Worm (Caenorhabditis elegans): Measurements from ENCODE around the gene C50H2.13.

The C50H2.13 gene

DNA sequence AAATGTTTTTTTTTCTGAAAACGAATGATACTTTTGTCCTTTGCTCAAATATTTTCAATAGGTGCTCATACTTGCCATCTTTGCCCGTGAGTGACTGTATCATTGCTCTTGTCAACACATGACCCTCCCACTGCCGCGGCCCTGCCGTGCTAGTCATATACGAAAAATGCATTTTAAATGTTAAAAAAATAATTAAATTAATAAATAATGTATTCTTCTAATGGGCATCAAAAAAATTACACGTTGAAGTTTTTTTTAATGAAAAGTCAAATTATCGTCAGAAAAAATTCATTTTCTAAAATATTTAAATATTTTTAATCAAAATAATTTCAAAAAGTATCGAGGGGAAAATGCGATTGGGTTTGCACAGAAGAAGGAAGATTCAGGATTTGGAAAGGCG, 3.9 kb upstream of the C50H2.13 start, which contains the start of gene C50H2.7:
Gene C50H2.7 (plus strand): TSS at position 301 of the 400 bp plus-strand sequence.
- no peak for TF ChIP-seq pha-2 (tag; optimal IDR thresholded peaks at IDR 0.05)
- no peak for TF ChIP-seq ceh-31 (tag; optimal IDR thresholded peaks at IDR 0.05)
- TF ChIP-seq elt-4 (tag; optimal IDR thresholded peaks at IDR 0.05): no peak

DNA sequence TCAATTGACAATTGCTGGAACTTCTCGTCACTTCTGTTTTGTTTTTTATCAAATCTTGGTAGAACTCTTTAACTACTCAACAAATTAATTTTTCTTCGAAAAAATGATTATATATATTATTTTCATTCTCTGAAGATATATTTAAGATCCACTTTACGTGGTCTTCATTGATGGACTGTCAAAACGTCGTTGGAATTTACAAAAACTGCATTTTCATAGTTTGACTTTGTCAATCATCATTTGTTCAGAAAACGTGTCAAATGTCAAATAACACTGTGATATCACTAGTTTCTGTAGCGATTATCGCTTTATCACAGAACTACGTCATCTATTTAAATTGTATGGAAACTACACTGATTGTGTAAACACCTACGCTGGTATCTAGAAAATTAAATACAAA, 2.0 kb upstream of the C50H2.13 start:
- no peak for TF ChIP-seq pat-9 (tag; optimal IDR thresholded peaks at IDR 0.05)
- TF ChIP-seq elt-2 (tag; optimal IDR thresholded peaks at IDR 0.05): peak; percentile 18

DNA sequence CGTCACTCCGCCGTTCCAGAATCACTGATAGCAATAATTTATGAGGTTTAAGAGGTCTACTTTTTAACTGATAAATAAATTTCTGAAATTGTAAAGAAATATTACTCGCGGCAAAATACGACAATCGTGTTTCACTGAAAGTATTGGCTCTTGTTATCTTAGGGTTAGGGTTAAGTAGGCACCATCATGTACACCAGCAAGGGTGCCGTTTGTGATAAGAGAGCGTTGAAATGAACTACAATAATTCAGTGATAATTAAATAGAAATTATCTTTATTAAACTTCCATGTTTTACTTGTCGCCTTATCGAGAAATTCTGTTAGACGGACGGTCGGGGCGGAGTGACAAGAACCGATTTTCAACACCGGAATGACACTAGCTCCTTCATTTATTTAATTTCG, 693 bp upstream of the C50H2.13 start:
- TF ChIP-seq hlh-15 (tag; optimal IDR thresholded peaks at IDR 0.05) (no peak), elt-2 (tag; optimal IDR thresholded peaks at IDR 0.05) (peak; percentile 87)

- TF ChIP-seq K09A11.1 (tag; optimal IDR thresholded peaks at IDR 0.05; ENCODE audit: insufficient read depth) (no peak), tbx-2 (tag; optimal IDR thresholded peaks at IDR 0.05) (no peak), ceh-45 (GFP tag; IDR thresholded peaks at IDR 0.05) (no peak), ceh-14 (tag; optimal IDR thresholded peaks at IDR 0.05) (no peak), elt-4 (tag; optimal IDR thresholded peaks at IDR 0.05) (no peak), K02D7.2 (tag; optimal IDR thresholded peaks at IDR 0.05) (no peak)
Measured at ce11 chrV:9927381-9927780, 1.0 kb downstream of the C50H2.13 start.

DNA sequence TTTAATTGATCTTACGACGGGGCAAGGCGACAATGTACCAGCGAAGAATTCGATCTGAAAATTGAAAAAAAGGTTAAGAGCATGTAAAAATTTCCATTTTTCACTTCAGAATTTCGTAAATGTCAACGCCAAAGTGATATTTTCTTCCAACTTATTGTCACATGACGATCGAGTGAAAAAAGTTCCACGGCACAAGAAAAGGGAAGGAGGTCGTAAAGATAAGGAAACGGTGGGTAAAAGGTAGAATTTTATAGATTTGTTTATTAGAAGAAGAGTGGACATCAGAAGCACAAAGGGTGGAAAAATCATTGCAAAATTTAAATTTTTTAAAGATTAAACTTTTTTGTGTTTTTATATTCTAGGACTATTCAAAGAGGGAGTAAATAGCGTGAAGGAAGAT, 1.6 kb downstream of the C50H2.13 start:
- no peak for TF ChIP-seq unc-3 (GFP tag; conservative IDR thresholded peaks at IDR 0.05)
- no peak for TF ChIP-seq unc-3 (tag; optimal IDR thresholded peaks at IDR 0.05)
- peak; percentile 19 for TF ChIP-seq hlh-30 (tag; optimal IDR thresholded peaks at IDR 0.05; ENCODE audit: insufficient read depth)

DNA sequence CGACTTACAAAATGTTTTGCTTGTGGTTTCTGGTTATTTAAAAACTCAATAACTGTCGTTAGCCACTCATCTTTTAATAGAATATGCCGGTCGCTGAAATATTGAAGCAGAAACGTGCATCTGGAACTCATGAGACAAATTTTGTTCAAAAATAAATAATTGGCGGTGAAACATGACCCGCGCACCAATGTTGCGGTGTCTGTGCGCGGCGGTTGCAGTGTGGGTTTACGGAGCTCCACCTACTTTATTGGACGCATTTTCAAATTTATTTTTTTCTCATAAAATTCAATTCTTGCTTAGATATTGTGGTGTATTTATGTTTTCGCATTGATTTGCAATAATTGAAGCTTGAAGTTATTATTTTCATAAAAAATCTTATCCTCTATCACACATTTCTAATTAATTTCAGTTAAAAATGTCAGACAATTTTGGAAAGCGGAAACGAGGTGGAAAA, 4.3 kb downstream of the C50H2.13 start, which contains the start of the genes rmh-2 and suds-3:
Gene rmh-2 (minus strand): TSS at position 164 of the 454 bp plus-strand sequence.
Gene suds-3 (plus strand): TSS at position 404 of the 454 bp plus-strand sequence.
- peak; percentile 49 for TF ChIP-seq K09A11.1 (tag; optimal IDR thresholded peaks at IDR 0.05; ENCODE audit: insufficient read depth)
- TF ChIP-seq nfya-1 (tag; optimal IDR thresholded peaks at IDR 0.05): peak; percentile 43
- TF ChIP-seq tbx-7 (tag; optimal IDR thresholded peaks at IDR 0.05): no peak
- peak; percentile 65 for TF ChIP-seq ceh-34 (tag; optimal IDR thresholded peaks at IDR 0.05)
- peak; percentile 38 for TF ChIP-seq tbx-2 (tag; optimal IDR thresholded peaks at IDR 0.05)
- no peak for TF ChIP-seq Y22D7AL.16 (tag; optimal IDR thresholded peaks at IDR 0.05)
- TF ChIP-seq elt-2 (tag; optimal IDR thresholded peaks at IDR 0.05): peak; percentile 20
- TF ChIP-seq ceh-31 (tag; optimal IDR thresholded peaks at IDR 0.05): peak; percentile 4
- no peak for TF ChIP-seq ceh-14 (tag; optimal IDR thresholded peaks at IDR 0.05)

DNA sequence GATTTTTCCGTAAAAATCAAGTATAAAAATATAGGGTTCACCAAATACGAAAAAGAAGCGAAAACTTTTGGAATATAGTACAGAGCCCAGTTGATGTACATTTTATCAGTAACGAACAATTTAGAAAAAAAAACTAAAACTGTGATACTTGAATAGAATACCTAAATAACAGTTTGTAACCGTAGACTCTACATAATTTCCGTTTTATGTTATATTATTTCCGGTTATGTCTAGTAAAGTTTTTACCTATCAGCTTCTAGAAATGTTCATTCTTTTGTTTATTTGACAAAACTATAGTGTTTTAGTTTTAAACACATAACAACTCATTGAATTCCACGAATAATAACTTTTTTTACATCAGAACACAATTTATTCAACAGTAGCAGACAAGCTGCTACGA, 11.1 kb downstream of the C50H2.13 start, which contains the start of gene srj-33:
Gene srj-33 (minus strand): TSS at position 101 of the 400 bp plus-strand sequence.
- no peak for TF ChIP-seq tbx-2 (tag; optimal IDR thresholded peaks at IDR 0.05)
- no peak for TF ChIP-seq pag-3 (tag; optimal IDR thresholded peaks at IDR 0.05; ENCODE audit: borderline replicate concordance)
- TF ChIP-seq nhr-232 (tag; optimal IDR thresholded peaks at IDR 0.05): no peak
- no peak for TF ChIP-seq dve-1 (tag; optimal IDR thresholded peaks at IDR 0.05)
- no peak for TF ChIP-seq mec-3 (tag; optimal IDR thresholded peaks at IDR 0.05; ENCODE audit: borderline replicate concordance)
- TF ChIP-seq hlh-13 (GFP tag; optimal IDR thresholded peaks at IDR 0.05): no peak
- TF ChIP-seq sdc-2 (tag; optimal IDR thresholded peaks at IDR 0.05): no peak
- no peak for TF ChIP-seq F13H6.1 (tag; optimal IDR thresholded peaks at IDR 0.05)
- no peak for TF ChIP-seq ceh-9 (tag; optimal IDR thresholded peaks at IDR 0.05)
- TF ChIP-seq K09A11.1 (tag; optimal IDR thresholded peaks at IDR 0.05; ENCODE audit: insufficient read depth): no peak
- TF ChIP-seq hlh-6 (tag; optimal IDR thresholded peaks at IDR 0.05): no peak
- no peak for TF ChIP-seq che-1 (tag; optimal IDR thresholded peaks at IDR 0.05)
- TF ChIP-seq K02D7.2 (tag; optimal IDR thresholded peaks at IDR 0.05): no peak
- TF ChIP-seq pha-2 (tag; optimal IDR thresholded peaks at IDR 0.05): no peak
- TF ChIP-seq ceh-19 (GFP tag; optimal IDR thresholded peaks at IDR 0.05): no peak
- TF ChIP-seq unc-42 (tag; optimal IDR thresholded peaks at IDR 0.05): no peak
- TF ChIP-seq ceh-14 (tag; optimal IDR thresholded peaks at IDR 0.05): no peak
- no peak for TF ChIP-seq tbx-7 (tag; optimal IDR thresholded peaks at IDR 0.05)
- no peak for TF ChIP-seq dmd-4 (tag; optimal IDR thresholded peaks at IDR 0.05; ENCODE audit: borderline replicate concordance)
